Worm (Caenorhabditis elegans) whole organism, young adult: ENCODE results near the gene W10C6.2.
A peak's percentile ranks its signal among the peaks of the same experiment; 100 is the strongest.

ENCODE experiments used
- F23B12.7 ChIP-seq: sonication (generic microtip); optimal IDR thresholded peaks from 2 replicates; lab custom pipeline; 2017; ENCODE audit warnings: missing genetic modification characterization, mild to moderate bottlenecking, missing compliant biosample characterization, antibody characterized with exemption, moderate library complexity; ENCODE audit not compliant: insufficient read depth
- F37B4.10 ChIP-seq: fragments of 200-800 bp; sonication (Bioruptor generic); IDR thresholded peaks from 2 replicates; pipeline ENCODE4 v1.3.6; 2022; ENCODE audit warnings: missing genetic modification characterization, missing compliant biosample characterization
- F49E8.2 ChIP-seq: sonication (generic microtip); optimal IDR thresholded peaks from 3 replicates; lab custom pipeline; 2017; ENCODE audit warnings: missing genetic modification characterization, mild to moderate bottlenecking, missing compliant biosample characterization, antibody characterized with exemption, moderate library complexity; ENCODE audit not compliant: insufficient read depth
- F52B5.7 ChIP-seq: sonication (generic microtip); optimal IDR thresholded peaks from 2 replicates; lab custom pipeline; 2016; ENCODE audit warnings: mild to moderate bottlenecking, missing genetic modification characterization, missing compliant biosample characterization
- K11D2.4 ChIP-seq: fragments of 200-800 bp; sonication (Bioruptor generic); IDR thresholded peaks from 2 replicates; pipeline ENCODE4 v1.3.6; 2022; ENCODE audit warnings: missing genetic modification reagents, missing genetic modification characterization, missing compliant biosample characterization
- T07F8.4 ChIP-seq: sonication (generic microtip); optimal IDR thresholded peaks from 2 replicates; lab custom pipeline; 2016; ENCODE audit warnings: mild to moderate bottlenecking, missing genetic modification characterization, moderate library complexity, missing compliant biosample characterization
- Y56A3A.18 ChIP-seq: fragments of 200-800 bp; sonication (Bioruptor generic); IDR thresholded peaks from 2 replicates; pipeline ENCODE4 v1.3.6; 2022; ENCODE audit warnings: missing genetic modification reagents, missing genetic modification characterization, missing compliant biosample characterization
- Y67H2A.10 ChIP-seq: fragments of 200-800 bp; sonication (Bioruptor generic); conservative IDR thresholded peaks from 2 replicates; pipeline ENCODE4 v1.3.6; 2022; ENCODE audit warnings: missing genetic modification reagents, missing genetic modification characterization, missing compliant biosample characterization
- ZK185.1 ChIP-seq: sonication (generic microtip); optimal IDR thresholded peaks from 2 replicates; lab custom pipeline; 2016; ENCODE audit warnings: mild to moderate bottlenecking, missing genetic modification characterization, missing compliant biosample characterization; ENCODE audit not compliant: poor library complexity, severe bottlenecking
- attf-5 ChIP-seq: fragments of 200-800 bp; sonication (Bioruptor generic); optimal IDR thresholded peaks from 2 replicates; lab custom pipeline; 2018; ENCODE audit warnings: mild to moderate bottlenecking, missing genetic modification characterization, missing compliant biosample characterization
- bed-2 ChIP-seq: fragments of 200-800 bp; sonication (Bioruptor generic); IDR thresholded peaks from 2 replicates; pipeline ENCODE4 v1.3.6; 2022; ENCODE audit warnings: missing genetic modification reagents, missing genetic modification characterization, missing compliant biosample characterization
- cebp-2 ChIP-seq: fragments of 200-800 bp; sonication (Bioruptor generic); IDR thresholded peaks from 2 replicates; pipeline ENCODE4 v1.3.6; 2022; ENCODE audit warnings: missing genetic modification characterization, missing compliant biosample characterization
- ceh-79 ChIP-seq: sonication (generic microtip); optimal IDR thresholded peaks from 2 replicates; lab custom pipeline; 2017; ENCODE audit warnings: mild to moderate bottlenecking, missing genetic modification characterization, missing compliant biosample characterization
- ceh-91 ChIP-seq: fragments of 200-800 bp; sonication (Bioruptor generic); IDR thresholded peaks from 2 replicates; pipeline ENCODE4 v1.3.6; 2022; ENCODE audit warnings: missing genetic modification reagents, missing genetic modification characterization, missing compliant biosample characterization
- dox-1 ChIP-seq: fragments of 200-800 bp; sonication (Bioruptor generic); IDR thresholded peaks from 2 replicates; pipeline ENCODE4 v1.3.6; 2022; ENCODE audit warnings: missing genetic modification reagents, missing genetic modification characterization, missing compliant biosample characterization
- dpff-1 ChIP-seq: sonication (generic microtip); optimal IDR thresholded peaks from 2 replicates; lab custom pipeline; 2017; ENCODE audit warnings: mild to moderate bottlenecking, missing genetic modification characterization, missing compliant biosample characterization
- egl-44 ChIP-seq: fragments of 200-800 bp; sonication (Bioruptor generic); IDR thresholded peaks from 2 replicates; pipeline ENCODE4 v1.3.6; 2022; ENCODE audit warnings: missing genetic modification reagents, missing genetic modification characterization, missing compliant biosample characterization
- ets-4 ChIP-seq: fragments of 200-800 bp; sonication (Bioruptor generic); optimal IDR thresholded peaks from 2 replicates; lab custom pipeline; 2018; ENCODE audit warnings: mild to moderate bottlenecking, missing genetic modification characterization, missing compliant biosample characterization
- him-1 ChIP-seq: sonication (generic microtip); optimal IDR thresholded peaks from 2 replicates; lab custom pipeline; 2016; ENCODE audit warnings: missing genotype, missing genetic modification reagents, missing genetic modification characterization, missing compliant biosample characterization
- hmg-1.2 ChIP-seq: fragments of 200-800 bp; sonication (Bioruptor generic); IDR thresholded peaks from 2 replicates; pipeline ENCODE4 v1.3.6; 2022; ENCODE audit warnings: missing genetic modification reagents, missing genetic modification characterization, missing compliant biosample characterization
- lsl-1 ChIP-seq: fragments of 200-800 bp; sonication (Bioruptor generic); optimal IDR thresholded peaks from 2 replicates; lab custom pipeline; 2018; ENCODE audit warnings: mild to moderate bottlenecking, missing genetic modification characterization, moderate library complexity, missing compliant biosample characterization
- madf-3 ChIP-seq: fragments of 200-800 bp; sonication (Bioruptor generic); IDR thresholded peaks from 2 replicates; pipeline ENCODE4 v1.3.6; 2022; ENCODE audit warnings: missing genetic modification reagents, missing genetic modification characterization, missing compliant biosample characterization
- mxl-1 ChIP-seq: sonication (generic microtip); optimal IDR thresholded peaks from 2 replicates; lab custom pipeline; 2016; ENCODE audit warnings: missing genetic modification characterization, missing compliant biosample characterization
- nfyb-1 ChIP-seq: fragments of 200-800 bp; sonication (Bioruptor generic); IDR thresholded peaks from 2 replicates; pipeline ENCODE4 v1.3.6; 2022; ENCODE audit warnings: missing genetic modification reagents, missing genetic modification characterization, missing compliant biosample characterization
- nhr-179 ChIP-seq: sonication (generic microtip); optimal IDR thresholded peaks from 2 replicates; lab custom pipeline; 2016; ENCODE audit warnings: mild to moderate bottlenecking, missing genetic modification characterization, missing compliant biosample characterization
- pha-4 ChIP-seq: fragments of 150-350 bp; sonication (generic microtip); optimal IDR thresholded peaks from 2 replicates; lab custom pipeline; 2014; ENCODE audit warnings: missing biosample characterization, missing genetic modification reagents, missing genetic modification characterization
- rcor-1 ChIP-seq: fragments of 200-800 bp; sonication (Bioruptor generic); IDR thresholded peaks from 2 replicates; pipeline ENCODE4 v1.3.6; 2022; ENCODE audit warnings: missing genetic modification reagents, missing genetic modification characterization, missing compliant biosample characterization
- snpc-1.1 ChIP-seq: sonication (generic microtip); optimal IDR thresholded peaks from 2 replicates; lab custom pipeline; 2017; ENCODE audit warnings: missing genetic modification characterization, mild to moderate bottlenecking, missing compliant biosample characterization, antibody characterized with exemption, moderate library complexity, missing genotype, missing genetic modification reagents; ENCODE audit not compliant: insufficient read depth
- snpc-1.3 ChIP-seq: sonication (generic microtip); optimal IDR thresholded peaks from 2 replicates; lab custom pipeline; 2017; ENCODE audit warnings: missing genetic modification characterization, mild to moderate bottlenecking, missing compliant biosample characterization, antibody characterized with exemption, moderate library complexity, missing genotype, missing genetic modification reagents; ENCODE audit not compliant: insufficient read depth
- tbp1 ChIP-seq: fragments of 200-800 bp; sonication (Bioruptor generic); optimal IDR thresholded peaks from 2 replicates; lab custom pipeline; 2018; ENCODE audit warnings: mild to moderate bottlenecking, missing genetic modification characterization, missing compliant biosample characterization
- tlf-1 ChIP-seq: fragments of 200-800 bp; sonication (Bioruptor generic); optimal IDR thresholded peaks from 2 replicates; lab custom pipeline; 2018; ENCODE audit warnings: mild to moderate bottlenecking, missing genetic modification characterization, missing compliant biosample characterization
- xnd-1 ChIP-seq: sonication (generic microtip); optimal IDR thresholded peaks from 2 replicates; lab custom pipeline; 2016; ENCODE audit warnings: missing genotype, missing genetic modification reagents, missing genetic modification characterization, missing compliant biosample characterization
- ztf-22 ChIP-seq: fragments of 200-800 bp; sonication (Bioruptor generic); optimal IDR thresholded peaks from 2 replicates; lab custom pipeline; 2018; ENCODE audit warnings: mild to moderate bottlenecking, missing genetic modification characterization, moderate library complexity, missing compliant biosample characterization
- ztf-28 ChIP-seq: fragments of 200-800 bp; sonication (Bioruptor generic); IDR thresholded peaks from 2 replicates; pipeline ENCODE4 v1.3.6; 2022; ENCODE audit warnings: missing genetic modification reagents, missing genetic modification characterization, missing compliant biosample characterization

W10C6.2 gene

ce11 chrII:11105981-11106711, 15.6 kb downstream of the W10C6.2 start, which contains the start of gene nasp-1 (continued):
- TF ChIP-seq K11D2.4 (GFP tag; lab: Robert Waterston, UW): no peak
- peak; percentile 70 for TF ChIP-seq snpc-1.3 (tag; lab: Kevin White, UChicago)

DNA sequence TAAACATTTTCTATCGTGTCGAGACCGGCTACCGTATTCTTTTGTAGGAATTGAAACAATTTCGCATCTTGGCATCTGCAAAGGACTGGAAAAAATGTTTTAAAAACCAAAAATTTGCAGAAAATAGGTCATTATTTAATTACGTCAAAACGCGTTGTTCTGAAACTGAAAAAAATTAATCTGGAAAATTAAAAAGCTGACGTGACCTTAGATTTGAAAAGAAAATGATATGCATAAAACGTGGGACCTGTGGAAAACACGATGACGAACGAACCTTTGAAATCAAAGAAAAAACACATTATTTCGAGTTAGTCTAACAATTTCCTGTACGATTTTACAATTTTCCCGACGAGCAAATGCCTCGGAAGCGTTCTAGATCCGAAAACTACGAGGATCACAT, 17.5 kb downstream of the W10C6.2 start, which contains the start of gene C09H10.9:
C09H10.9 (plus strand) TSS at position 301 of the 400 bp plus-strand sequence.
- TF ChIP-seq nhr-179 (tag; lab: Kevin White, UChicago) (no peak), F37B4.10 (no peak), hmg-1.2 (no peak), dpff-1 (no peak), F52B5.7 (no peak), ztf-28 (GFP tag; lab: Robert Waterston, UW) (no peak), pha-4 (tag; lab: Kevin White, UChicago) (no peak), egl-44 (GFP tag; lab: Robert Waterston, UW) (no peak), ets-4 (GFP tag; lab: Kevin White, UChicago) (no peak), ceh-79 (no peak), dox-1 (GFP tag; lab: Robert Waterston, UW) (no peak), Y67H2A.10 (no peak), bed-2 (GFP tag; lab: Robert Waterston, UW) (no peak), tlf-1 (GFP tag; lab: Kevin White, UChicago) (no peak), nfyb-1 (GFP tag; lab: Robert Waterston, UW) (no peak), tbp1 (GFP tag; lab: Kevin White, UChicago) (no peak), F23B12.7 (tag; lab: Kevin White, UChicago) (no peak), mxl-1 (no peak)

ce11 chrII:11103657-11104056, 18.0 kb downstream of the W10C6.2 start, which contains the start of gene C09H10.5:
C09H10.5 (minus strand) TSS chrII:11103757.
- TF ChIP-seq attf-5 (no peak), rcor-1 (GFP tag; lab: Robert Waterston, UW) (no peak), Y56A3A.18 (GFP tag; lab: Robert Waterston, UW) (no peak), xnd-1 (tag; lab: Kevin White, UChicago) (no peak), T07F8.4 (tag; lab: Kevin White, UChicago) (no peak), F23B12.7 (tag; lab: Kevin White, UChicago) (no peak), F49E8.2 (tag; lab: Kevin White, UChicago) (no peak), him-1 (tag; lab: Kevin White, UChicago) (no peak), madf-3 (no peak), ZK185.1 (tag; lab: Kevin White, UChicago) (no peak), lsl-1 (GFP tag; lab: Kevin White, UChicago) (no peak), cebp-2 (GFP tag; lab: Robert Waterston, UW) (no peak), ztf-22 (GFP tag; lab: Kevin White, UChicago) (no peak), ceh-91 (GFP tag; lab: Robert Waterston, UW) (no peak), snpc-1.1 (tag; lab: Kevin White, UChicago) (no peak)
- TF ChIP-seq, all 124 proteins: peak for 0
